Fruit fly (Drosophila melanogaster): ENCODE data around the gene RpS28b.

DNA sequence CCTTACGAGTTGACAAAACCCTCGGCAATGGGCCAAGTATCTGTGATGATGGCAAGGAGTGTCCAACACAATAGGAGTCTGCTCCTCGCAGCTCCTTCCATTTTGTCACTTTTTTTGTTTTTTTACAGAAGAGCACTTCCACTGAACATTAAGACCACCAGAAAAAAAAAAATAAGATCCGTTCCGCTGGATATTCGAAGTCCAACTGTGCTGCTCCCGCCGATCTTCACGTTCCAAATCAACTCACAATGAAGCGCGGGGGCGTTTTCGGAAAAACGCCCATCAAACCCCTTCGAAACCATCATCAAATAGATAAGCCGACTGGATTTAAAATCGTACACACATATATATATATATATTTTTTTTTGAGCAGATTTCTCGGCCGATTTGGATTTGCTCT, 16.8 kb downstream of the RpS28b start, which contains the start of gene Cubn:
- TF ChIP-seq h (optimal IDR thresholded peaks at IDR 0.05) (no peak), psq (optimal IDR thresholded peaks at IDR 0.05) (no peak), insv (optimal IDR thresholded peaks at IDR 0.05) (no peak), Myc (optimal IDR thresholded peaks at IDR 0.05) (no peak), Sin3A (optimal IDR thresholded peaks at IDR 0.05) (no peak)
